Worm (Caenorhabditis elegans) whole organism, late embryonic: ENCODE results near the gene oac-11.
A peak's percentile ranks its signal among the peaks of the same experiment; 100 is the strongest.

ENCODE experiments used
- pag-3 ChIP-seq: sonication (generic microtip); optimal IDR thresholded peaks from 2 replicates; lab custom pipeline; 2016; ENCODE audit warnings: missing compliant biosample characterization, missing genetic modification characterization, borderline replicate concordance
- tbx-2 ChIP-seq: sonication (generic microtip); optimal IDR thresholded peaks from 2 replicates; lab custom pipeline; 2016; ENCODE audit warnings: missing genetic modification characterization, missing compliant biosample characterization

DNA sequence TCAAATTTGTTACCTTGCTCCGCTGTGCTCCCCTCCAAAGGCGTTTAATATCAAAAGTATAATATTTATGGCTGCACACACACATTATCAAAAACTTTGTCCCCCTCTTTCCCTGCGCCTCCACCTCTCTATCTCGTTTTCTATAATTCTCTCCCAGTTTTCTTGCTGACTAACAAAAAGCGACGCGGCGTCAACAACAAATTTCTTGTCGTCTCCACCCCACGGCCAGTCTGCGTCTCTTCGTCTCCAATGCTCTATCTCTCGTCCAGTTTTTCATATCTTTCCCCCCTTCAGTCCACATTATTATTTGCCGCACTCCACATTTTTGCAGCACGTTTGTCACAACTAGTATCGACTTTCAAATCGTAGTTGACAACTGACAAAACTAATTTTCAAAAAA lies 50.2 kb downstream of the oac-11 start:
- TF ChIP-seq pag-3 (tag; lab: Kevin White, UChicago) (no peak), tbx-2 (peak; percentile 47)
